In the genomic region with DNA sequence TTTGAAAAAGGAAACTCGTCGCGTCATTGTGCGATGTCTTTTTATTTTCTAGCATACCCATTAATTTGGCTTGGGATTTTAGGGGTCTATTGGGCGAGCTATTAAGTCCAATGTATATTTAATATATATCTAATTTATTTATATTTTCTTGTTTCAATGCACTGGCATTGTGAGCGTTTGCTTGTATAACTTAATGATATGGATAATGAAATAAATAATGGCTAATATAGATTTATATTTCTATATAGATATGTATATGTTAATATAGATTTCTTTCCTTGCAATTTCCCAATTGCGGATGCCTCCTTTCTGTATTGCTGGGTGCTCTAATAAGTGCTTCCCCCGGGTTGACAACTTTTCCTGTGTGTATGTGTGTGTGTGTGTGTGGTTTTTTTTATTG, we compare ENCODE assay signal across 2 fruit fly cellular contexts.
TF ChIP-seq lines count a peak whose summit lies in the region.

No protein-coding gene starts in this region.

TF ChIP-seq in whole organism, embryonic, 481 proteins besides CTCF, POLR2A, EP300 and RAD21 (continued from another document and continues in another):
- no peak for TF ChIP-seq NFAT (GFP tag; IDR thresholded peaks at IDR 0.05; lab: Robert Waterston, UW)
- no peak for TF ChIP-seq fd64A (GFP tag; optimal IDR thresholded peaks at IDR 0.05; lab: Kevin White, UChicago)
- TF ChIP-seq fd3F (GFP tag; optimal IDR thresholded peaks at IDR 0.05; lab: Kevin White, UChicago) = no peak
- peak; percentile 25 for TF ChIP-seq dmrt99B (tag; optimal IDR thresholded peaks at IDR 0.05; lab: Kevin White, UChicago)
- peak; percentile 30 for TF ChIP-seq CG11504 (tag; optimal IDR thresholded peaks at IDR 0.05; lab: Kevin White, UChicago)
- no peak for TF ChIP-seq sc (optimal IDR thresholded peaks at IDR 0.05; lab: Kevin White, UChicago)
- peak; percentile 43 for TF ChIP-seq sc (GFP tag; optimal IDR thresholded peaks at IDR 0.05; lab: Kevin White, UChicago)
- peak; percentile 37 for TF ChIP-seq CG9727 (GFP tag; optimal IDR thresholded peaks at IDR 0.05; lab: Kevin White, UChicago)
- TF ChIP-seq kay (GFP tag; optimal IDR thresholded peaks at IDR 0.05; lab: Kevin White, UChicago) = no peak
- TF ChIP-seq CoRest (tag; optimal IDR thresholded peaks at IDR 0.05; lab: Kevin White, UChicago) = peak; percentile 40
- no peak for TF ChIP-seq slou (GFP tag; optimal IDR thresholded peaks at IDR 0.05; lab: Kevin White, UChicago)
- TF ChIP-seq luna (GFP tag; optimal IDR thresholded peaks at IDR 0.05; lab: Kevin White, UChicago) = no peak
- no peak for TF ChIP-seq Dfd (GFP tag; optimal IDR thresholded peaks at IDR 0.05; lab: Kevin White, UChicago)
- no peak for TF ChIP-seq crol (GFP tag; IDR thresholded peaks at IDR 0.05; lab: Robert Waterston, UW)
- no peak for TF ChIP-seq Ada2b (GFP tag; IDR thresholded peaks at IDR 0.05; lab: Robert Waterston, UW)
- TF ChIP-seq hkb (optimal IDR thresholded peaks at IDR 0.05; lab: Kevin White, UChicago) = no peak
- no peak for TF ChIP-seq hkb (GFP tag; IDR thresholded peaks at IDR 0.05; lab: Robert Waterston, UW)
- TF ChIP-seq CG31441 (GFP tag; IDR thresholded peaks at IDR 0.05; lab: Robert Waterston, UW) = peak; percentile 68
- no peak for TF ChIP-seq CG7839 (tag; optimal IDR thresholded peaks at IDR 0.05; lab: Kevin White, UChicago)
- TF ChIP-seq CG8944 (GFP tag; optimal IDR thresholded peaks at IDR 0.05; lab: Kevin White, UChicago) = no peak
- TF ChIP-seq BtbVII (GFP tag; optimal IDR thresholded peaks at IDR 0.05; lab: Kevin White, UChicago) = no peak
- no peak for TF ChIP-seq Awh (GFP tag; IDR thresholded peaks at IDR 0.05; lab: Robert Waterston, UW)
- peak; percentile 25 for TF ChIP-seq CG13424 (tag; optimal IDR thresholded peaks at IDR 0.05; lab: Kevin White, UChicago)
- no peak for TF ChIP-seq jing (GFP tag; optimal IDR thresholded peaks at IDR 0.05; lab: Kevin White, UChicago)
- no peak for TF ChIP-seq CG18619 (GFP tag; optimal IDR thresholded peaks at IDR 0.05; lab: Kevin White, UChicago)
- TF ChIP-seq Ptx1 (GFP tag; IDR thresholded peaks at IDR 0.05; lab: Robert Waterston, UW) = 0 out of 2 replicates have a peak, but pooled peaks have one; percentile 8
- TF ChIP-seq CG9609 (GFP tag; optimal IDR thresholded peaks at IDR 0.05; lab: Kevin White, UChicago) = no peak
- no peak for TF ChIP-seq Bdp1 (GFP tag; optimal IDR thresholded peaks at IDR 0.05; lab: Kevin White, UChicago)
- TF ChIP-seq oc (tag; optimal IDR thresholded peaks at IDR 0.05; lab: Kevin White, UChicago) = peak; percentile 2
- peak; percentile 30 for TF ChIP-seq D19A (tag; optimal IDR thresholded peaks at IDR 0.05; lab: Kevin White, UChicago)
- no peak for TF ChIP-seq CG3726 (GFP tag; IDR thresholded peaks at IDR 0.05; lab: Robert Waterston, UW)
- peak; percentile 28; the same call in 1 of the 3 replicates for TF ChIP-seq row (GFP tag; IDR thresholded peaks at IDR 0.05; lab: Robert Waterston, UW)
- peak; percentile 39 for TF ChIP-seq CG30431 (GFP tag; optimal IDR thresholded peaks at IDR 0.05; lab: Kevin White, UChicago)
- no peak for TF ChIP-seq CG10274 (GFP tag; optimal IDR thresholded peaks at IDR 0.05; lab: Kevin White, UChicago)
- TF ChIP-seq CG10267 (tag; optimal IDR thresholded peaks at IDR 0.05; lab: Kevin White, UChicago) = peak; percentile 55
- peak; percentile 38 to 66 for TF ChIP-seq bsh (GFP tag; optimal IDR thresholded peaks at IDR 0.05; lab: Kevin White, UChicago)
- peak; percentile 34 for TF ChIP-seq gsb-n (tag; optimal IDR thresholded peaks at IDR 0.05; lab: Kevin White, UChicago)
- no peak for TF ChIP-seq dm (GFP tag; optimal IDR thresholded peaks at IDR 0.05; lab: Kevin White, UChicago)
- TF ChIP-seq CG2678 (tag; optimal IDR thresholded peaks at IDR 0.05; lab: Kevin White, UChicago) = peak; percentile 46
- no peak for TF ChIP-seq CG34376 (GFP tag; optimal IDR thresholded peaks at IDR 0.05; lab: Kevin White, UChicago)
- TF ChIP-seq CG3065 (GFP tag; optimal IDR thresholded peaks at IDR 0.05; lab: Kevin White, UChicago) = no peak
- TF ChIP-seq CG6272 (GFP tag; IDR thresholded peaks at IDR 0.05; lab: Robert Waterston, UW) = no peak
- peak; percentile 32 for TF ChIP-seq unpg (GFP tag; optimal IDR thresholded peaks at IDR 0.05; lab: Kevin White, UChicago)
- TF ChIP-seq phol (tag; optimal IDR thresholded peaks at IDR 0.05; lab: Kevin White, UChicago) = peak; percentile 62
- peak; percentile 20 for TF ChIP-seq CG10209 (GFP tag; optimal IDR thresholded peaks at IDR 0.05; lab: Kevin White, UChicago)
- no peak for TF ChIP-seq Hey (tag; optimal IDR thresholded peaks at IDR 0.05; lab: Kevin White, UChicago)
- TF ChIP-seq Xrp1 (GFP tag; IDR thresholded peaks at IDR 0.05; lab: Robert Waterston, UW) = peak; percentile 54; the same call in 1 of the 2 replicates
- TF ChIP-seq HLH4C (GFP tag; IDR thresholded peaks at IDR 0.05; lab: Robert Waterston, UW; ENCODE audit: partially characterized antibody) = no peak
- TF ChIP-seq cg (GFP tag; optimal IDR thresholded peaks at IDR 0.05; lab: Kevin White, UChicago) = peak; percentile 20
- peak; percentile 13 for TF ChIP-seq CG6254 (GFP tag; optimal IDR thresholded peaks at IDR 0.05; lab: Kevin White, UChicago)
- TF ChIP-seq CG2116 (GFP tag; optimal IDR thresholded peaks at IDR 0.05; lab: Kevin White, UChicago) = no peak
- peak; percentile 14 for TF ChIP-seq CG33557 (GFP tag; optimal IDR thresholded peaks at IDR 0.05; lab: Kevin White, UChicago)
- TF ChIP-seq grau (tag; optimal IDR thresholded peaks at IDR 0.05; lab: Kevin White, UChicago) = peak; percentile 51
- TF ChIP-seq CG7357 (GFP tag; IDR thresholded peaks at IDR 0.05; lab: Robert Waterston, UW) = no peak
- peak; percentile 50 for TF ChIP-seq fd96Cb (tag; optimal IDR thresholded peaks at IDR 0.05; lab: Kevin White, UChicago)
- peak; percentile 55 for TF ChIP-seq CG12391 (tag; optimal IDR thresholded peaks at IDR 0.05; lab: Kevin White, UChicago)
- TF ChIP-seq Drgx (GFP tag; IDR thresholded peaks at IDR 0.05; lab: Robert Waterston, UW) = no peak
- no peak for TF ChIP-seq CG13287 (GFP tag; IDR thresholded peaks at IDR 0.05; lab: Robert Waterston, UW; ENCODE audit: partially characterized antibody)
- no peak for TF ChIP-seq corto (GFP tag; optimal IDR thresholded peaks at IDR 0.05; lab: Kevin White, UChicago)
- TF ChIP-seq gt (GFP tag; IDR thresholded peaks at IDR 0.05; lab: Robert Waterston, UW) = no peak
- TF ChIP-seq Six4 (GFP tag; optimal IDR thresholded peaks at IDR 0.05; lab: Kevin White, UChicago) = no peak
- TF ChIP-seq CG13775 (GFP tag; optimal IDR thresholded peaks at IDR 0.05; lab: Kevin White, UChicago) = peak; percentile 8
- TF ChIP-seq CG10979 (tag; optimal IDR thresholded peaks at IDR 0.05; lab: Kevin White, UChicago) = peak; percentile 69
- no peak for TF ChIP-seq CG17568 (GFP tag; optimal IDR thresholded peaks at IDR 0.05; lab: Kevin White, UChicago)
- TF ChIP-seq CG9437 (GFP tag; optimal IDR thresholded peaks at IDR 0.05; lab: Kevin White, UChicago) = peak; percentile 11

TF ChIP-seq in whole organism, prepupa, 60 proteins besides CTCF, POLR2A, EP300 and RAD21 (continued from another document):
- TF ChIP-seq CG32006 (GFP tag; optimal IDR thresholded peaks at IDR 0.05; lab: Kevin White, UChicago) = peak; percentile 70
- no peak for TF ChIP-seq dac (GFP tag; optimal IDR thresholded peaks at IDR 0.05; lab: Kevin White, UChicago)
- TF ChIP-seq Sox14 (GFP tag; optimal IDR thresholded peaks at IDR 0.05; lab: Kevin White, UChicago) = no peak
- no peak for TF ChIP-seq CG8319 (GFP tag; optimal IDR thresholded peaks at IDR 0.05; lab: Kevin White, UChicago)
- TF ChIP-seq spab (GFP tag; optimal IDR thresholded peaks at IDR 0.05; lab: Kevin White, UChicago) = no peak
- no peak for TF ChIP-seq Hr38 (GFP tag; optimal IDR thresholded peaks at IDR 0.05; lab: Kevin White, UChicago)
- peak; percentile 45 for TF ChIP-seq CG10631 (GFP tag; optimal IDR thresholded peaks at IDR 0.05; lab: Kevin White, UChicago)
- TF ChIP-seq salr (GFP tag; optimal IDR thresholded peaks at IDR 0.05; lab: Kevin White, UChicago) = peak in 1 of 2 experiments; percentile 43
- TF ChIP-seq CG9139 (GFP tag; optimal IDR thresholded peaks at IDR 0.05; lab: Kevin White, UChicago) = no peak
- TF ChIP-seq CG15336 (GFP tag; IDR thresholded peaks at IDR 0.05; lab: Robert Waterston, UW) = peak; percentile 55; the same call in 1 of the 2 replicates
- TF ChIP-seq OdsH (GFP tag; optimal IDR thresholded peaks at IDR 0.05; lab: Kevin White, UChicago) = peak; percentile 33
- TF ChIP-seq Eip93F (GFP tag; optimal IDR thresholded peaks at IDR 0.05; lab: Kevin White, UChicago) = no peak
- peak; percentile 45 for TF ChIP-seq Ets96B (tag; optimal IDR thresholded peaks at IDR 0.05; lab: Kevin White, UChicago)
- peak; percentile 11 for TF ChIP-seq dsx (GFP tag; optimal IDR thresholded peaks at IDR 0.05; lab: Kevin White, UChicago; ENCODE audit: poor library complexity, severe bottlenecking)
- no peak for TF ChIP-seq CG31627 (GFP tag; optimal IDR thresholded peaks at IDR 0.05; lab: Kevin White, UChicago)
- TF ChIP-seq CG3032 (tag; optimal IDR thresholded peaks at IDR 0.05; lab: Kevin White, UChicago) = peak; percentile 43
- peak; percentile 41 for TF ChIP-seq CG10669 (GFP tag; optimal IDR thresholded peaks at IDR 0.05; lab: Kevin White, UChicago)
- TF ChIP-seq CG6276 (GFP tag; optimal IDR thresholded peaks at IDR 0.05; lab: Kevin White, UChicago) = peak; percentile 35
- TF ChIP-seq lz (GFP tag; optimal IDR thresholded peaks at IDR 0.05; lab: Kevin White, UChicago) = no peak
- no peak for TF ChIP-seq CG11902 (GFP tag; optimal IDR thresholded peaks at IDR 0.05; lab: Kevin White, UChicago)
- no peak for TF ChIP-seq Sox15 (GFP tag; optimal IDR thresholded peaks at IDR 0.05; lab: Kevin White, UChicago)
- TF ChIP-seq CG6854 (GFP tag; optimal IDR thresholded peaks at IDR 0.05; lab: Kevin White, UChicago) = no peak
- no peak for TF ChIP-seq CG1621 (tag; optimal IDR thresholded peaks at IDR 0.05; lab: Kevin White, UChicago)
- peak; percentile 47 for TF ChIP-seq Eip78C (GFP tag; lab: Kevin White, UChicago)
- TF ChIP-seq CG6808 (GFP tag; optimal IDR thresholded peaks at IDR 0.05; lab: Kevin White, UChicago) = peak; percentile 18
- no peak for TF ChIP-seq pdm3 (GFP tag; optimal IDR thresholded peaks at IDR 0.05; lab: Kevin White, UChicago)
- no peak for TF ChIP-seq svp (GFP tag; lab: Kevin White, UChicago)
- no peak for TF ChIP-seq ss (GFP tag; optimal IDR thresholded peaks at IDR 0.05; lab: Kevin White, UChicago)
TF ChIP-seq in whole organism, prepupa: peak in this region for 19.
